Worm (Caenorhabditis elegans) whole organism, young adult: ENCODE data around the gene mspn-1.

Source experiments
- F22D6.2 ChIP-seq: sonication (generic microtip); optimal IDR thresholded peaks from 2 replicates; lab custom pipeline; 2016; ENCODE audit warnings: mild to moderate bottlenecking, missing genetic modification characterization, missing compliant biosample characterization
- F23B12.7 ChIP-seq: sonication (generic microtip); optimal IDR thresholded peaks from 2 replicates; lab custom pipeline; 2017; ENCODE audit warnings: missing genetic modification characterization, mild to moderate bottlenecking, missing compliant biosample characterization, antibody characterized with exemption, moderate library complexity; ENCODE audit not compliant: insufficient read depth
- F33H1.4 ChIP-seq: fragments of 200-800 bp; sonication (Bioruptor generic); IDR thresholded peaks from 2 replicates; pipeline ENCODE4 v1.3.6; 2022; ENCODE audit warnings: missing genetic modification reagents, missing genetic modification characterization, missing compliant biosample characterization
- F57C9.4 ChIP-seq: sonication (generic microtip); optimal IDR thresholded peaks from 2 replicates; lab custom pipeline; 2017; ENCODE audit warnings: mild to moderate bottlenecking, missing genetic modification characterization, missing compliant biosample characterization
- aptf-3 ChIP-seq: fragments of 200-800 bp; sonication (Bioruptor generic); IDR thresholded peaks from 2 replicates; pipeline ENCODE4 v1.3.6; 2022; ENCODE audit warnings: missing genetic modification characterization, missing compliant biosample characterization
- bed-2 ChIP-seq: fragments of 200-800 bp; sonication (Bioruptor generic); IDR thresholded peaks from 2 replicates; pipeline ENCODE4 v1.3.6; 2022; ENCODE audit warnings: missing genetic modification reagents, missing genetic modification characterization, missing compliant biosample characterization
- ceh-40 ChIP-seq: fragments of 200-800 bp; sonication (Bioruptor generic); IDR thresholded peaks from 2 replicates; pipeline ENCODE4 v1.3.6; 2022; ENCODE audit warnings: missing genetic modification characterization, missing compliant biosample characterization
- ceh-91 ChIP-seq: fragments of 200-800 bp; sonication (Bioruptor generic); IDR thresholded peaks from 2 replicates; pipeline ENCODE4 v1.3.6; 2022; ENCODE audit warnings: missing genetic modification reagents, missing genetic modification characterization, missing compliant biosample characterization
- dox-1 ChIP-seq: fragments of 200-800 bp; sonication (Bioruptor generic); IDR thresholded peaks from 2 replicates; pipeline ENCODE4 v1.3.6; 2022; ENCODE audit warnings: missing genetic modification reagents, missing genetic modification characterization, missing compliant biosample characterization
- hmg-20 ChIP-seq: fragments of 200-800 bp; sonication (Bioruptor generic); IDR thresholded peaks from 2 replicates; pipeline ENCODE4 v1.3.6; 2022; ENCODE audit warnings: missing genetic modification reagents, missing genetic modification characterization, missing compliant biosample characterization
- hrde-1 ChIP-seq: sonication (generic microtip); optimal IDR thresholded peaks from 2 replicates; lab custom pipeline; 2016; ENCODE audit warnings: missing genetic modification characterization, mild to moderate bottlenecking, missing compliant biosample characterization, moderate library complexity, missing genotype, missing genetic modification reagents, borderline replicate concordance
- lag-1 ChIP-seq: fragments of 200-800 bp; sonication (Bioruptor generic); IDR thresholded peaks from 2 replicates; pipeline ENCODE4 v1.3.6; 2022; ENCODE audit warnings: missing genetic modification reagents, missing genetic modification characterization, missing compliant biosample characterization
- let-526 ChIP-seq: fragments of 200-800 bp; sonication (Bioruptor generic); IDR thresholded peaks from 2 replicates; pipeline ENCODE4 v1.3.6; 2022; ENCODE audit warnings: missing genetic modification reagents, missing genetic modification characterization, missing compliant biosample characterization
- lin-26 ChIP-seq: fragments of 200-800 bp; sonication (Bioruptor generic); IDR thresholded peaks from 2 replicates; pipeline ENCODE4 v1.3.6; 2022; ENCODE audit warnings: missing genetic modification reagents, missing genetic modification characterization, missing compliant biosample characterization
- lin-35 ChIP-seq, 3 experiments: fragments of 150-350 bp in 2 of 3; sonication (generic microtip) in 1 of 3; optimal IDR thresholded peaks; 2 replicates each; lab custom pipeline; 2014 to 2018; ENCODE audit warnings: missing biosample characterization in 3 of 3, missing genetic modification characterization in 3 of 3, missing genetic modification reagents in 3 of 3
- lin-40 ChIP-seq: sonication (generic microtip); optimal IDR thresholded peaks from 2 replicates; lab custom pipeline; 2016; ENCODE audit warnings: missing genetic modification characterization, mild to moderate bottlenecking, missing compliant biosample characterization, missing genotype, missing genetic modification reagents
- nfya-2 ChIP-seq: fragments of 200-800 bp; sonication (Bioruptor generic); IDR thresholded peaks from 2 replicates; pipeline ENCODE4 v1.3.6; 2022; ENCODE audit warnings: missing genetic modification reagents, missing genetic modification characterization, missing compliant biosample characterization
- rcor-1 ChIP-seq: fragments of 200-800 bp; sonication (Bioruptor generic); IDR thresholded peaks from 2 replicates; pipeline ENCODE4 v1.3.6; 2022; ENCODE audit warnings: missing genetic modification reagents, missing genetic modification characterization, missing compliant biosample characterization
- snpc-4 ChIP-seq, 5 experiments: fragments of 150-350 bp in 1 of 5; sonication (generic microtip) in 4 of 5; optimal IDR thresholded peaks; 2 replicates each; lab custom pipeline; 2014 to 2018; ENCODE audit warnings: missing genetic modification characterization in 5 of 5, missing biosample characterization in 3 of 5, antibody characterized with exemption in 2 of 5, mild to moderate bottlenecking in 2 of 5, missing compliant biosample characterization in 2 of 5, missing genotype in 2 of 5, moderate library complexity in 2 of 5, missing genetic modification reagents in 1 of 5
- sptf-2 ChIP-seq: fragments of 200-800 bp; sonication (Bioruptor generic); optimal IDR thresholded peaks from 2 replicates; lab custom pipeline; 2018; ENCODE audit warnings: mild to moderate bottlenecking, missing genetic modification characterization, missing compliant biosample characterization
- tbx-9 ChIP-seq: sonication (generic microtip); optimal IDR thresholded peaks from 2 replicates; lab custom pipeline; 2016; ENCODE audit warnings: borderline replicate concordance, missing genetic modification characterization, inconsistent platforms, missing compliant biosample characterization
- ztf-28 ChIP-seq: fragments of 200-800 bp; sonication (Bioruptor generic); IDR thresholded peaks from 2 replicates; pipeline ENCODE4 v1.3.6; 2022; ENCODE audit warnings: missing genetic modification reagents, missing genetic modification characterization, missing compliant biosample characterization

Gene mspn-1

DNA sequence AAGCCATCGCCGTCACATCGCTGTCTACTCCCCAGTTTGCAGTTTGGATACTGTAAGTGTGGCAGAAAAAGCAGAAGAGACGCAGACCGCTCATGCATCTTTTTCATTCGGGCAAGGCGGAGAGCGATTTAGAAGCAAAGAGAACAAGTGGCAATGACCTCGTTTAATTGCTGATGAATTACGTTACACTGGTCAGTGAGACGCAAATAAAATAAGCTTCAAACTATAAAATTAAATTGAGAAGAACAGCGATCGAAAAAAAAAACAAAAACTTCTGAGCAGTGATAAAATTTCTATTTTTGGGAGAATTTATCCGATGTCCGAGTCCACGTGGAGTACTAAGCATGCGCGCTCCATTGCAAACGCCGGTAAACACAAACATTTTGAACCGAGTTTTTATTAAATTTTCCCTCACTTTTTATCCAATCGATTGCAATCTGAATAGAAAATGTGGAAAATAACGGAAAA, 44.4 kb downstream of the mspn-1 start, which contains the start of gene C24F3.2 (continued):
- TF ChIP-seq ztf-28 (GFP tag; lab: Robert Waterston, UW) = no peak

DNA sequence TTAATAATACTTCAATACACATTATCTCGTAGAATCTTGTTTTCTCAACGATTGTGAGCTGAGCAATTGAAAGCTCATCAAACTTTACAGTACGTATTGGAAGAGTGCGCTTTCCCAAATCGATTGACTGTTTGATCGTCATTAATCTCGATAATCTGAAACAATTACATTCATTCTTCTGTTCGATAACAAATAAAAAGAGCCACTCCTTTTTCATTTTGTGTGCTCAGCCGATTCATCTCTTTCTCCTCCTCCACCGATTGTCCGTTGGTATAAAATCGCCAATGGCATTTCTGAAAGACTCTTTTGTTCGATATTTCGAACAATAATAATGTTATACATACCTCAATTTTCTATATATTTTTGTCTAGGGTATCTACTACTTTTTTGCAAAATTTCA, 46.0 kb downstream of the mspn-1 start, which contains the start of gene nas-12:
Gene nas-12 (plus strand): TSS at position 301 of the 400 bp plus-strand sequence.
- TF ChIP-seq snpc-4 (GFP tag; optimal IDR thresholded peaks at IDR 0.05; lab: Kevin White, UChicago) = no peak
- no peak for TF ChIP-seq snpc-4 (tag; optimal IDR thresholded peaks at IDR 0.05; lab: Kevin White, UChicago)
- TF ChIP-seq tbx-9 = no peak
- TF ChIP-seq F22D6.2 (tag; lab: Kevin White, UChicago) = no peak
- no peak for TF ChIP-seq lag-1 (GFP tag; lab: Robert Waterston, UW)
- no peak for TF ChIP-seq ceh-91 (GFP tag; lab: Robert Waterston, UW)
- TF ChIP-seq lin-35 (GFP tag; optimal IDR thresholded peaks at IDR 0.05; lab: Kevin White, UChicago) = no peak
- TF ChIP-seq dox-1 (GFP tag; lab: Robert Waterston, UW) = no peak
- TF ChIP-seq hrde-1 (tag; lab: Kevin White, UChicago) = no peak
- no peak for TF ChIP-seq lin-26 (GFP tag; lab: Robert Waterston, UW)
- TF ChIP-seq aptf-3 (GFP tag; lab: Robert Waterston, UW) = no peak
- TF ChIP-seq bed-2 (GFP tag; lab: Robert Waterston, UW) = no peak
- no peak for TF ChIP-seq rcor-1
- TF ChIP-seq ceh-40 (GFP tag; lab: Robert Waterston, UW) = no peak
- TF ChIP-seq hmg-20 (GFP tag; lab: Robert Waterston, UW) = no peak
- no peak for TF ChIP-seq F33H1.4 (GFP tag; lab: Robert Waterston, UW)
- TF ChIP-seq, all 124 proteins: peak for 0

DNA sequence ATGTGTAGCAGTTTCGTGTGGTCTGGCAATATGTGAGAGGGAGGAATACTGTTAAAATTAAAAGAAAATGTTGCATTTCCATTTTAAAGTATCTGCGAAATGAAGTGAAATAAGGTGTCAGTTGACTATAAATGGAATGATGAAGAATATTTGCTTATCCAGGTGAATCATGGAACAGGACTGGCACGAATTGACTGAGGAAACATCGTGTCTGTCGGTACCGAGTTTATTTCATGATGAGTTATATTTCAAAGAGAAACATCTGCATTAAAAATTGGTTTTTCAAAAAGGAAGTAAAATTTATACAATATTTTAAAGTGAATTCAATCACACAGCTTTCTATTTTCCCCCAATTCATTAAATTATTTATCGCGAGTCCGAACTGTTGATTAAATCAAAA, 49.8 kb downstream of the mspn-1 start, which contains the start of gene F01G10.6:
Gene F01G10.6 (minus strand): TSS at position 101 of the 400 bp plus-strand sequence.
- TF ChIP-seq sptf-2 = no peak
- TF ChIP-seq F23B12.7 (tag; lab: Kevin White, UChicago) = no peak
- TF ChIP-seq let-526 (GFP tag; lab: Robert Waterston, UW) = no peak
- no peak for TF ChIP-seq F57C9.4 (tag; lab: Kevin White, UChicago)
- TF ChIP-seq nfya-2 (GFP tag; lab: Robert Waterston, UW) = no peak
- no peak for TF ChIP-seq lin-40 (tag; lab: Kevin White, UChicago)
